Fruit fly (Drosophila melanogaster): ENCODE measurements around the gene mav.

DNA sequence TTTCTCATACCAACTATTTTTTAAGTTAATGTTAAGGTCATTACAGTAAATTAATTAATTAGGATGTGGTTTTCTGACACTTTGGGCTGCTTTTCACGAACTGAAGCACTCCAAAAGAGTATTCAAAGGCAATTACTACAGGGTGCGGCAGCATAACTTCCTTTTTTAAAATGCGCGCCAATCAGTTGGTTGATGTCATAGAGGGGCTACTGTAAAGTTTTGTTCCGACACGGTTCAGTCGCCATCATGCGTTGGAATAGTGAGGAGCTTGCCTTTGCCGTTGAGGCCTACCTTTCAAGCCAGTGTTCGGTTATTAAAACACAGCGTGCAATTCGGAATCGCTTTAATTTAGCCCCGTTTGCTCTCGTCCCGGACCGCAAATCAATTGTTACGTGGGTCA lies 21.6 kb upstream of the mav start:
- TF ChIP-seq Sox102F (GFP tag; optimal IDR thresholded peaks at IDR 0.05) (no peak), CG6854 (GFP tag; optimal IDR thresholded peaks at IDR 0.05) (no peak), salr (GFP tag; optimal IDR thresholded peaks at IDR 0.05) (no peak)

Data from whole organism, prepupa.